Worm (Caenorhabditis elegans): ENCODE data around the gene C14E2.3.

Gene C14E2.3

ce11 chrX:1837703-1838102, 26.4 kb upstream of the C14E2.3 start (continued):
- TF ChIP-seq nhr-42 (GFP tag; IDR thresholded peaks at IDR 0.05) (peak; percentile 71; the same call in 1 of the 2 replicates), saeg-2 (GFP tag; IDR thresholded peaks at IDR 0.05) (no peak), vab-7 (GFP tag; IDR thresholded peaks at IDR 0.05) (peak; percentile 83), ztf-7 (tag; optimal IDR thresholded peaks at IDR 0.05) (peak; percentile 55), pqm-1 (tag; optimal IDR thresholded peaks at IDR 0.05) (no peak), madf-5 (GFP tag; IDR thresholded peaks at IDR 0.05) (peak; percentile 68 to 69; a peak in 1 of 4 replicates), hif-1 (tag; optimal IDR thresholded peaks at IDR 0.05) (peak in 1 of 2 experiments; percentile 54), zip-2 (tag; optimal IDR thresholded peaks at IDR 0.05) (peak; percentile 2), set-16 (GFP tag; IDR thresholded peaks at IDR 0.05) (peak; percentile 66), cey-2 (tag; optimal IDR thresholded peaks at IDR 0.05; ENCODE audit: borderline replicate concordance, insufficient read depth) (no peak), dmd-6 (GFP tag; IDR thresholded peaks at IDR 0.05) (peak; percentile 51), skn-1 (tag; optimal IDR thresholded peaks at IDR 0.05) (no peak), ceh-28 (tag; optimal IDR thresholded peaks at IDR 0.05) (no peak), F26F4.8 (GFP tag; conservative IDR thresholded peaks at IDR 0.05) (peak; percentile 96), zag-1 (tag; optimal IDR thresholded peaks at IDR 0.05) (no peak), F10B5.3 (tag; optimal IDR thresholded peaks at IDR 0.05) (peak; percentile 43), Y75B8A.6 (GFP tag; IDR thresholded peaks at IDR 0.05) (peak; percentile 75), tra-1 (GFP tag; IDR thresholded peaks at IDR 0.05) (peak; percentile 86), nhr-48 (tag; optimal IDR thresholded peaks at IDR 0.05) (peak; percentile 2), unc-39 (tag; optimal IDR thresholded peaks at IDR 0.05) (no peak), ZK337.2 (GFP tag; IDR thresholded peaks at IDR 0.05) (0 out of 2 replicates have a peak, but pooled peaks have one; percentile 35), nhr-28 (tag; optimal IDR thresholded peaks at IDR 0.05) (no peak), daf-12 (tag; optimal IDR thresholded peaks at IDR 0.05) (no peak), lir-3 (tag; optimal IDR thresholded peaks at IDR 0.05) (peak; percentile 30), hlh-11 (tag; optimal IDR thresholded peaks at IDR 0.05) (peak; percentile 43), ama-1 (optimal IDR thresholded peaks at IDR 0.05) (no peak), lim-7 (GFP tag; IDR thresholded peaks at IDR 0.05) (peak; percentile 91), lin-15B (tag; optimal IDR thresholded peaks at IDR 0.05) (no peak), dve-1 (tag; optimal IDR thresholded peaks at IDR 0.05; ENCODE audit: insufficient read depth) (no peak), pha-4 (GFP tag; IDR thresholded peaks at IDR 0.05) (peak; percentile 85), pha-4 (tag; optimal IDR thresholded peaks at IDR 0.05) (no peak), ZK546.5 (tag; optimal IDR thresholded peaks at IDR 0.05) (no peak), ces-1 (GFP tag; optimal IDR thresholded peaks at IDR 0.05) (no peak), lin-38 (GFP tag; IDR thresholded peaks at IDR 0.05) (peak; percentile 74), ceh-44 (GFP tag; IDR thresholded peaks at IDR 0.05) (peak; percentile 64; the same call in 1 of the 2 replicates), F37D6.2 (tag; optimal IDR thresholded peaks at IDR 0.05) (peak; percentile 23), sdz-12 (GFP tag; optimal IDR thresholded peaks at IDR 0.05) (peak; percentile 76), arid-1 (GFP tag; conservative IDR thresholded peaks at IDR 0.05) (peak; percentile 78), D1046.2 (GFP tag; IDR thresholded peaks at IDR 0.05) (peak; percentile 82), F44E2.7 (GFP tag; IDR thresholded peaks at IDR 0.05) (peak; percentile 73; the same call in 1 of the 2 replicates), egl-43 (GFP tag; IDR thresholded peaks at IDR 0.05) (peak; percentile 93), duxl-1 (tag; optimal IDR thresholded peaks at IDR 0.05; ENCODE audit: poor library complexity) (peak; percentile 96), snpc-1.2 (GFP tag; IDR thresholded peaks at IDR 0.05) (peak; percentile 84), dmd-8 (GFP tag; IDR thresholded peaks at IDR 0.05) (peak; percentile 65; the same call in 1 of the 2 replicates), hmg-1.1 (GFP tag; IDR thresholded peaks at IDR 0.05) (peak; percentile 79), mes-2 (tag; optimal IDR thresholded peaks at IDR 0.05; ENCODE audit: poor library complexity, severe bottlenecking) (peak; percentile 83), ctbp-1 (GFP tag; IDR thresholded peaks at IDR 0.05) (peak; percentile 55; the same call in 1 of the 2 replicates), rbr-2 (tag; optimal IDR thresholded peaks at IDR 0.05) (peak; percentile 52), jun-1 (tag; optimal IDR thresholded peaks at IDR 0.05) (peak; percentile 9), php-3 (GFP tag; IDR thresholded peaks at IDR 0.05) (no peak)
